Worm (Caenorhabditis elegans): ENCODE measurements around the gene R10E9.2.

DNA sequence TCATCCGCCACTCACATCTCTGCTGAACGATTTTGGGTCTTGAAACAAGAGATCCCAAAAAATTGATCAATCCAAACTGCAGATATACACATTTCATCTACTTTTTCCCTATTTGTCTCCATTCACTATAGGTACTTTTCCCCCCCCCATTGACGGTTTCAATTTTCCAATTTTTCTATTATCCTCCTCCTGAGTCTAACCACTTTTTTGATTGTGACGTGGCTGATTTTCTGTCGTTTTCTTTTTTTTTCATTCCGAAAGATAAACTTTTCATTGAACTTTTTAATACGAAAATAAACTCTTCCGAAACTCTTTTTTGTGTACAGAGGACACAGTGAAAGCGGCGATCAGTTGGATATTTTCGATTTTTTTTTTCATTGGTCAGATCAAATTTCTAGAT lies 6.3 kb downstream of the R10E9.2 start:
- TF ChIP-seq sox-2 (GFP tag; IDR thresholded peaks at IDR 0.05) (no peak), ceh-34 (tag; optimal IDR thresholded peaks at IDR 0.05) (no peak), unc-3 (GFP tag; conservative IDR thresholded peaks at IDR 0.05) (no peak), unc-3 (tag; optimal IDR thresholded peaks at IDR 0.05) (no peak), ztf-16 (tag; optimal IDR thresholded peaks at IDR 0.05) (no peak), nhr-232 (tag; optimal IDR thresholded peaks at IDR 0.05) (no peak), ttx-3 (tag; optimal IDR thresholded peaks at IDR 0.05) (no peak), tbx-2 (tag; optimal IDR thresholded peaks at IDR 0.05) (no peak)

All from whole organism, late embryonic.